Worm (Caenorhabditis elegans) whole organism, dauer: ENCODE data around the gene M05D6.1.

Experiments used
- unc-62 ChIP-seq: sonication (generic microtip); optimal IDR thresholded peaks from 2 replicates; lab custom pipeline; 2017; ENCODE audit warnings: missing biosample characterization, missing genetic modification reagents, missing genetic modification characterization

The M05D6.1 gene

ce11 chrII:8483793-8484186, 8.6 kb upstream of the M05D6.1 start, which contains the start of gene taap-1:
Gene taap-1 (minus strand): TSS chrII:8483871.
- no peak for TF ChIP-seq unc-62 (GFP tag; lab: Kevin White, UChicago)

- no peak for TF ChIP-seq unc-62 (GFP tag; lab: Kevin White, UChicago)
Measured at ce11 chrII:8483124-8483792, 8.1 kb upstream of the M05D6.1 start.

ce11 chrII:8481731-8482253, 6.6 kb upstream of the M05D6.1 start, which contains the start of gene M05D6.5:
Gene M05D6.5 (minus strand): TSS chrII:8482203.
- TF ChIP-seq unc-62 (GFP tag; lab: Kevin White, UChicago), result no peak

DNA sequence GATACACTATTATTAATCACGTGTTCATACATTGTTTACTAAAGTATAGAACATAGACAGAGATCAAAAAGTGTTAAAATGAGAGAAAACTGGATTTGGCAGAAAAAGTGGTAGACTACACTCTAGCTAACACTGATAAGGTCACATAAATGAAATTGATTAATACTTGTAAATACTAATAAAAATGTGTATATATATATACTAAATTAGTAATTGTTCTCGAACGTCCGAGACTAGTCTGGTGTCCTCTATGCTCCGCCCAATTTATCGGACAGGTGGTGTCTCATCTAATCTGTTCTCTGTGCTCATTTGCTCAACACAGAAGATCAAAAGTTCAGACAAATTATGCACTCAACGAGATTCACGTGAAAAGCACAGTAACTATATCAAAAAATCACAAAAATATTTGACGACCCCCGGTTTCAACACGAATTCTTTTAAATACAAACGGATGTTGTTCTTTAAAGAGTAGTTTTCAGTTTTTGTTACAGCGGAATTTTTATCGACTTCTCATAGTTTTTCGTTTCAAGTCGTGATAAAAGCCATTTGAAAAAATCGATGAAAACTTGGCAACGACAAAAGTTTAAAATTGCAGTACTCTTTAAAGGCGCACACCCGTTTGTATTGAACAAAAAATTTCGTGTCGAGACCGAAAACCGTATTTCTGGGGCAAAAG, 6.0 kb upstream of the M05D6.1 start:
- TF ChIP-seq unc-62 (GFP tag; lab: Kevin White, UChicago), result no peak

ce11 chrII:8480166-8480565, 5.0 kb upstream of the M05D6.1 start, which contains the start of gene lact-4:
Gene lact-4 (minus strand): TSS chrII:8480478.
- no peak for TF ChIP-seq unc-62 (GFP tag; lab: Kevin White, UChicago)

- TF ChIP-seq unc-62 (GFP tag; lab: Kevin White, UChicago), result no peak
Measured at ce11 chrII:8479337-8479736, 4.1 kb upstream of the M05D6.1 start.

ce11 chrII:8472916-8473315, 2.3 kb downstream of the M05D6.1 start:
- TF ChIP-seq unc-62 (GFP tag; lab: Kevin White, UChicago), result no peak

ce11 chrII:8471139-8471538, 4.1 kb downstream of the M05D6.1 start, which contains the start of gene M05D6.8:
Gene M05D6.8 (minus strand): TSS chrII:8471239.
- no peak for TF ChIP-seq unc-62 (GFP tag; lab: Kevin White, UChicago)

DNA sequence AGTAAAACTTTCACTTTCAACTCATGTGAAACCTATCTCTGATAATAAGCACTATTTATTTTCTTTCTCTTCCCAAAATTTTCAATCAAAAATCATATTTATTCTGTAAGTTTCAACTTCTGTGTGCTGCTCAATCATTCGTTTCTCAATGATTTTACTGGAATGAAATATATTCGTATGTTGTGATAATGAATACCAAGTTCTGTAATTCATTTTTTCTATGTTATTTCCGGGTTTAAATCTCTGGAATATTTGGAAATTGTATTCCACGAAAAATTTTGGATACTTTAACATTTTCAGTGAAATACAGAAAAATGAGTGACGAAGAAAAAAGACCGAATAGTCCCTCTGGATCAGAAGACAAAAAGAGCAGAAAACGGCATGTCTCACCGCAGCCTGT, 7.4 kb downstream of the M05D6.1 start, which contains the start of gene M05D6.2:
Gene M05D6.2 (plus strand): TSS at position 301 of the 400 bp plus-strand sequence.
- TF ChIP-seq unc-62 (GFP tag; lab: Kevin White, UChicago), result no peak

ce11 chrII:8466874-8467273, 8.3 kb downstream of the M05D6.1 start, which contains the start of gene F22B5.10:
Gene F22B5.10 (plus strand): TSS chrII:8467174.
- TF ChIP-seq unc-62 (GFP tag; lab: Kevin White, UChicago), result no peak

ce11 chrII:8464448-8464898, 10.7 kb downstream of the M05D6.1 start, which contains the start of gene fars-3:
Gene fars-3 (plus strand): TSS chrII:8464848.
- TF ChIP-seq unc-62 (GFP tag; lab: Kevin White, UChicago), result no peak

ce11 chrII:8457438-8457837, 17.8 kb downstream of the M05D6.1 start, which contains the start of gene zyg-9:
Gene zyg-9 (plus strand): TSS chrII:8457818.
- TF ChIP-seq unc-62 (GFP tag; lab: Kevin White, UChicago), result no peak

DNA sequence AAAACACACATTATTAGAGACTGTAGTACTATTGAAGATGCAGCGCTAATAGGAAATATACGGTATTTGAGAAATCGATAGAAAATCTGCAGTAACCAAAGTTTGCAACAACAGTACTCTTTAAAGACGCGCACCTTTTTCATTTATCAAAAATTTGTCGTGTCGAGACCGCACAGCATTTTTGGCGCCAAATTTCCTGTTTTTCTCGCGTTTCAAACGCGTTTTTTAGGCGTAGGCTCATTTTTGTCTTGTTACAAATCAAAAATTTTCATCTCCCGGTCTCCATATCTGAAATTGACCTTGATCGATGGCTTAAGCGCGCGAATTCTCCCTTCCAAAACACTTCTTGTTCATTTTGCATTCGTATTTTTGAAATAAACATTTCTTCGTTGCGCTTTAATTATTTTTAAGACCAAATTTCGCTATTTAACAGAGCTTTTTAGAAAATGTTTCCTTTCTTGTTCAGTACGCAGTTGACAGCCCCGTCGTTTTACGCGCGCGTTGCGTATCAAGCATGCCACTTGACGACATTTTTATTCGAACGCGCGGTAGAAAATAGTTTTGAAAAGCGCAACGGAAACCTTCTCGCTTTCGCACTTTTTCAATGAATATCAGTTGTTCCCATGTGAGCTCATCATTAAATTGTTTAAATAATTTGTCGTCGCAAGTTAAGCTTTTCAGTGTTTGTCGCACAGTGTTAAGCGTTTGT, 18.4 kb downstream of the M05D6.1 start:
- no peak for TF ChIP-seq unc-62 (GFP tag; lab: Kevin White, UChicago)

ce11 chrII:8456094-8456493, 19.1 kb downstream of the M05D6.1 start, which contains the start of gene F22B5.6:
Gene F22B5.6 (minus strand): TSS chrII:8456194.
- TF ChIP-seq unc-62 (GFP tag; lab: Kevin White, UChicago), result no peak

DNA sequence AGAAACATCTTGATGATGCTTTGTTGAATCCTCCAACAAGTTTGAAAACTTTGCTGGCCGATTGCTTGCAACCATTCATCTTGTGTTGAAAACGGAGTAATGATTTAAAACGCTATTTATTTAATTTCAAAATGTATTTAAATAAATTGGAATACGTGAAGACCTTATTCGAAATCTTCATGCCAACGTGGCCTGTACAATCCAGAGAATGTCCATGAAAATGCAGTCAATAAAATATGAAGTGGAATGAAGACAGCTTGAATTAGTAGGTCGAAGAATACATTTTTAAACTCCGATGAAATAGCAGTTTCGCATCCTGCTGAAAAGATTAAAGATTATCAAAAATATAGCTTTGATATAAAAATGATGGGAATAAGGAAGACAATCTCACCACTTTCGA, 20.7 kb downstream of the M05D6.1 start, which contains the start of gene F22B5.5:
Gene F22B5.5 (minus strand): TSS at position 101 of the 400 bp plus-strand sequence.
- no peak for TF ChIP-seq unc-62 (GFP tag; lab: Kevin White, UChicago)
